Fruit fly (Drosophila melanogaster) whole organism, embryonic: ENCODE data around the gene fwe.

Experiments used
- BEAF-32 ChIP-seq: fragments of 200-800 bp; sonication (Bioruptor generic); optimal IDR thresholded peaks from 3 replicates; lab custom pipeline; 2017; ENCODE audit warnings: missing biosample characterization, missing genetic modification characterization, mild to moderate bottlenecking, moderate library complexity, missing genetic modification reagents
- Blimp-1 ChIP-seq: fragments of 200-800 bp; sonication (Bioruptor generic); optimal IDR thresholded peaks from 3 replicates; lab custom pipeline; 2018; ENCODE audit warnings: missing biosample characterization, missing genetic modification characterization, mild to moderate bottlenecking, moderate library complexity, missing genetic modification reagents
- Bteb2 ChIP-seq: fragments of 200-800 bp; sonication (Bioruptor generic); optimal IDR thresholded peaks from 2 replicates; lab custom pipeline; 2016; ENCODE audit warnings: missing biosample characterization, missing genetic modification characterization
- C15 ChIP-seq: fragments of 200-800 bp; sonication (Bioruptor generic); IDR thresholded peaks from 3 replicates; pipeline ENCODE4 v1.3.6; 2022; ENCODE audit warnings: missing biosample characterization, missing genetic modification characterization
- CG10321 ChIP-seq: fragments of 200-800 bp; sonication (Bioruptor generic); IDR thresholded peaks from 2 replicates; pipeline ENCODE4 v1.3.6; 2022; ENCODE audit warnings: missing biosample characterization, missing genetic modification characterization
- CG10565 ChIP-seq: fragments of 200-800 bp; sonication (Bioruptor generic); optimal IDR thresholded peaks from 3 replicates; lab custom pipeline; 2016; ENCODE audit warnings: missing biosample characterization, mild to moderate bottlenecking, missing genetic modification characterization
- CG10979 ChIP-seq: fragments of 200-800 bp; sonication (Bioruptor generic); optimal IDR thresholded peaks from 2 replicates; lab custom pipeline; 2018; ENCODE audit warnings: missing biosample characterization, mild to moderate bottlenecking, missing genetic modification characterization, moderate library complexity
- CG11696 ChIP-seq: fragments of 200-800 bp; sonication (Bioruptor generic); IDR thresholded peaks from 2 replicates; pipeline ENCODE4 v1.3.6; 2022; ENCODE audit warnings: missing biosample characterization, missing genetic modification characterization
- CG12391 ChIP-seq: fragments of 200-800 bp; sonication (Bioruptor generic); optimal IDR thresholded peaks from 3 replicates; lab custom pipeline; 2018; ENCODE audit warnings: missing biosample characterization, mild to moderate bottlenecking, missing genetic modification characterization, moderate library complexity
- CG14710 ChIP-seq: fragments of 200-800 bp; sonication (Bioruptor generic); optimal IDR thresholded peaks from 3 replicates; lab custom pipeline; 2019; ENCODE audit warnings: missing biosample characterization, mild to moderate bottlenecking, missing genetic modification characterization, moderate library complexity
- CG15073 ChIP-seq: fragments of 200-800 bp; sonication (Bioruptor generic); optimal IDR thresholded peaks from 2 replicates; lab custom pipeline; 2016; ENCODE audit warnings: missing biosample characterization, missing genetic modification characterization
- CG1647 ChIP-seq: fragments of 200-800 bp; sonication (Bioruptor generic); optimal IDR thresholded peaks from 3 replicates; lab custom pipeline; 2016; ENCODE audit warnings: missing biosample characterization, missing genetic modification characterization
- CG18011 ChIP-seq: fragments of 200-800 bp; sonication (Bioruptor generic); optimal IDR thresholded peaks from 2 replicates; lab custom pipeline; 2017; ENCODE audit warnings: missing biosample characterization, missing genetic modification characterization, mild to moderate bottlenecking, moderate library complexity, missing genotype
- CG18619 ChIP-seq: fragments of 200-800 bp; sonication (Bioruptor generic); optimal IDR thresholded peaks from 3 replicates; lab custom pipeline; 2017; ENCODE audit warnings: missing biosample characterization, mild to moderate bottlenecking, missing genetic modification characterization
- CG2120 ChIP-seq: fragments of 200-800 bp; sonication (Bioruptor generic); optimal IDR thresholded peaks from 3 replicates; lab custom pipeline; 2016; ENCODE audit warnings: missing biosample characterization, missing genetic modification characterization
- CG2202 ChIP-seq: fragments of 200-800 bp; sonication (Bioruptor generic); optimal IDR thresholded peaks from 2 replicates; lab custom pipeline; 2018; ENCODE audit warnings: missing biosample characterization, mild to moderate bottlenecking, missing genetic modification characterization
- CG32772 ChIP-seq: fragments of 200-800 bp; sonication (Bioruptor generic); IDR thresholded peaks from 2 replicates; pipeline ENCODE4 v1.3.6; 2022; ENCODE audit warnings: missing biosample characterization, missing genetic modification characterization
- CG3726 ChIP-seq: fragments of 200-800 bp; sonication (Bioruptor generic); IDR thresholded peaks from 3 replicates; pipeline ENCODE4, ENCODE4 v1.3.6; 2022; ENCODE audit warnings: missing biosample characterization, missing genetic modification characterization
- CG3995 ChIP-seq: fragments of 200-800 bp; sonication (Bioruptor generic); optimal IDR thresholded peaks from 3 replicates; lab custom pipeline; 2016; ENCODE audit warnings: missing biosample characterization, missing genetic modification characterization
- CG4730 ChIP-seq: fragments of 200-800 bp; sonication (Bioruptor generic); IDR thresholded peaks from 2 replicates; pipeline ENCODE4 v1.3.6; 2022; ENCODE audit warnings: missing biosample characterization, missing genetic modification characterization
- CG6175 ChIP-seq: fragments of 200-800 bp; sonication (Bioruptor generic); IDR thresholded peaks from 3 replicates; pipeline ENCODE4 v1.3.6; 2022; ENCODE audit warnings: missing biosample characterization, missing genetic modification characterization
- CG6254 ChIP-seq: fragments of 200-800 bp; sonication (Bioruptor generic); optimal IDR thresholded peaks from 3 replicates; lab custom pipeline; 2017; ENCODE audit warnings: mild to moderate bottlenecking, missing biosample characterization, missing genetic modification reagents, missing genetic modification characterization
- CG7928 ChIP-seq: fragments of 200-800 bp; sonication (Bioruptor generic); optimal IDR thresholded peaks from 2 replicates; lab custom pipeline; 2017; ENCODE audit warnings: missing biosample characterization, mild to moderate bottlenecking, missing genetic modification characterization
- CG9437 ChIP-seq: fragments of 200-800 bp; sonication (Bioruptor generic); optimal IDR thresholded peaks from 2 replicates; lab custom pipeline; 2018; ENCODE audit warnings: missing biosample characterization, mild to moderate bottlenecking, missing genetic modification characterization
- CG9876 ChIP-seq: fragments of 200-800 bp; sonication (Bioruptor generic); optimal IDR thresholded peaks from 2 replicates; lab custom pipeline; 2016; ENCODE audit warnings: missing biosample characterization, missing genetic modification characterization
- Dad ChIP-seq: fragments of 200-800 bp; sonication (Bioruptor generic); optimal IDR thresholded peaks from 3 replicates; lab custom pipeline; 2016; ENCODE audit warnings: missing biosample characterization, missing genetic modification characterization
- Dek ChIP-seq: fragments of 200-800 bp; sonication (Bioruptor generic); optimal IDR thresholded peaks from 3 replicates; lab custom pipeline; 2019; ENCODE audit warnings: missing biosample characterization, mild to moderate bottlenecking, missing genetic modification characterization, moderate library complexity
- E2f2 ChIP-seq: fragments of 200-800 bp; sonication (Bioruptor generic); IDR thresholded peaks from 2 replicates; pipeline ENCODE4 v1.3.6; 2022; ENCODE audit warnings: missing biosample characterization, missing genetic modification characterization
- Elba2 ChIP-seq: fragments of 200-800 bp; sonication (Bioruptor generic); optimal IDR thresholded peaks from 3 replicates; lab custom pipeline; 2016; ENCODE audit warnings: missing biosample characterization, missing genetic modification characterization
- GATAe ChIP-seq: fragments of 200-800 bp; sonication (Bioruptor generic); conservative IDR thresholded peaks from 2 replicates; pipeline ENCODE4 v1.3.6; 2022; ENCODE audit warnings: missing biosample characterization, missing genetic modification characterization
- H15 ChIP-seq: fragments of 200-800 bp; sonication (Bioruptor generic); IDR thresholded peaks from 3 replicates; pipeline ENCODE4 v1.3.6; 2022; ENCODE audit warnings: missing biosample characterization, missing genetic modification characterization
- HLH4C ChIP-seq: fragments of 200-800 bp; sonication (Bioruptor generic); IDR thresholded peaks from 3 replicates; pipeline ENCODE4 v1.3.6; 2022; ENCODE audit warnings: missing biosample characterization, missing genetic modification characterization; ENCODE audit not compliant: partially characterized antibody
- Jarid2 ChIP-seq: fragments of 200-800 bp; sonication (Bioruptor generic); optimal IDR thresholded peaks from 3 replicates; lab custom pipeline; 2017; ENCODE audit warnings: mild to moderate bottlenecking, missing biosample characterization, missing genetic modification reagents, missing genetic modification characterization
- Max ChIP-seq: fragments of 200-800 bp; sonication (Bioruptor generic); optimal IDR thresholded peaks from 2 replicates; lab custom pipeline; 2016; ENCODE audit warnings: missing biosample characterization, mild to moderate bottlenecking, missing genetic modification characterization
- NC2β ChIP-seq: fragments of 200-800 bp; sonication (Bioruptor generic); optimal IDR thresholded peaks from 2 replicates; lab custom pipeline; 2016; ENCODE audit warnings: missing biosample characterization, missing genetic modification characterization
- Sry-β ChIP-seq: fragments of 200-800 bp; sonication (Bioruptor generic); optimal IDR thresholded peaks from 2 replicates; lab custom pipeline; 2018; ENCODE audit warnings: missing biosample characterization, mild to moderate bottlenecking, missing genetic modification characterization, moderate library complexity
- ato ChIP-seq: fragments of 200-800 bp; sonication (Bioruptor generic); IDR thresholded peaks from 2 replicates; pipeline ENCODE4 v1.3.6; 2022; ENCODE audit warnings: missing biosample characterization, missing genetic modification characterization; ENCODE audit not compliant: partially characterized antibody
- cato ChIP-seq: fragments of 200-800 bp; sonication (Bioruptor generic); optimal IDR thresholded peaks from 2 replicates; lab custom pipeline; 2016; ENCODE audit warnings: missing biosample characterization, missing genetic modification characterization, borderline replicate concordance
- crp ChIP-seq, 2 experiments: fragments of 200-800 bp; sonication (Bioruptor generic); optimal IDR thresholded peaks; 2 replicates in 1 of 2; 3 replicates in 1 of 2; lab custom pipeline; 2017; ENCODE audit warnings: missing biosample characterization in 2 of 2, missing genetic modification characterization in 2 of 2, mild to moderate bottlenecking in 1 of 2, moderate library complexity in 1 of 2
- dmrt99B ChIP-seq: fragments of 200-800 bp; sonication (Bioruptor generic); optimal IDR thresholded peaks from 2 replicates; lab custom pipeline; 2018; ENCODE audit warnings: missing biosample characterization, mild to moderate bottlenecking, missing genetic modification characterization, moderate library complexity
- fd3F ChIP-seq: fragments of 200-800 bp; sonication (Bioruptor generic); optimal IDR thresholded peaks from 2 replicates; lab custom pipeline; 2018; ENCODE audit warnings: missing biosample characterization, mild to moderate bottlenecking, missing genetic modification characterization, moderate library complexity
- fru ChIP-seq: fragments of >200 bp; optimal IDR thresholded peaks from 2 replicates; lab custom pipeline; 2017
- h ChIP-seq: fragments of >200 bp; optimal IDR thresholded peaks from 2 replicates; lab custom pipeline; 2017
- ind ChIP-seq: fragments of 200-800 bp; sonication (Bioruptor generic); optimal IDR thresholded peaks from 3 replicates; lab custom pipeline; 2016; ENCODE audit warnings: missing biosample characterization, missing genetic modification characterization
- kay ChIP-seq: fragments of 200-800 bp; sonication (Bioruptor generic); optimal IDR thresholded peaks from 2 replicates; lab custom pipeline; 2016; ENCODE audit warnings: missing biosample characterization, missing genetic modification characterization
- seq ChIP-seq: fragments of 200-800 bp; sonication (Bioruptor generic); IDR thresholded peaks from 2 replicates; pipeline ENCODE4 v1.3.6; 2022; ENCODE audit warnings: missing biosample characterization, missing genetic modification characterization
- sima ChIP-seq: fragments of 200-800 bp; sonication (Bioruptor generic); optimal IDR thresholded peaks from 2 replicates; lab custom pipeline; 2016; ENCODE audit warnings: missing biosample characterization, missing genetic modification characterization
- so ChIP-seq: fragments of 200-800 bp; sonication (Bioruptor generic); IDR thresholded peaks from 3 replicates; pipeline ENCODE4 v1.3.6; 2022; ENCODE audit warnings: missing biosample characterization, missing genetic modification characterization
- vvl ChIP-seq: fragments of 200-800 bp; sonication (Bioruptor generic); IDR thresholded peaks from 2 replicates; pipeline ENCODE4 v1.3.6; 2022; ENCODE audit warnings: missing biosample characterization, missing genetic modification characterization
- yki ChIP-seq: fragments of >200 bp; optimal IDR thresholded peaks from 3 replicates; lab custom pipeline; 2018
- zf30C ChIP-seq: fragments of 200-800 bp; sonication (Bioruptor generic); optimal IDR thresholded peaks from 3 replicates; lab custom pipeline; 2018; ENCODE audit warnings: missing biosample characterization, mild to moderate bottlenecking, missing genetic modification characterization

fwe gene

DNA sequence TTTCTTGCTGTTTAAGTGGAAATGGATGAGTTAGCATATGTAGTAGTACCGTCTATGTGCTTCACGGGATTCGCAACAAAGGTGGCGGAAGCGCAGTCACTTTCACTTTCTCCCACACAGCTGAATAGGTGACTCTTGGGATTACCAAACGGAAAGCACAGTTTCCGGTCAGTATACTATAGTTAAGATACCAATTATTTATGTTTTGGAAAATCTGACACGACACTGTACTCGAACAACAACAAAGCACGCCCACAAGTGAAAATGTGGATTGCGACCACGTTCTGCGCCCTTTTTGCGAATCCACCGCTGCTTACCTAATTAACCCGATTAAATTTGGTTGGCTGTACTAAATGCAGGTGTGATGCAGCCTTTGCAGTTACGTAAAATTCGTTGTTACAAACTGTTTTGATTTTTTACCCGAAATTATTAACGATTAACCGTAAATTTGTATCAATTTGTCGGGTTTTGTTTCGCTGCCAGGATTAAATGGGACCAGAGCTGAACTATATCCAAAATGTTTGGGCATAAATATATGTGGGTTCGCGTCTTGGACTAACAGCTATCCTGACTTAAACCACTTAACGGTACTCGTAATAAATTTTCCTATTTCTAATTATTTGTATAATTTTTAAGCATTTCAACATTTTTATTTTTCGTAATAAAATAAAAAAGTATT is 18.8 kb upstream of the fwe start, which contains the start of gene CG18081 (continued):
- TF ChIP-seq sima (no peak), zf30C (GFP tag; lab: Kevin White, UChicago) (no peak), Dad (GFP tag; lab: Kevin White, UChicago) (no peak), CG2202 (no peak), CG7928 (no peak), CG10565 (GFP tag; lab: Kevin White, UChicago) (no peak), CG2120 (GFP tag; lab: Kevin White, UChicago) (no peak), CG12391 (tag; lab: Kevin White, UChicago) (peak; percentile 2), CG9876 (GFP tag; lab: Kevin White, UChicago) (no peak), Jarid2 (GFP tag; lab: Kevin White, UChicago) (no peak), CG18619 (GFP tag; lab: Kevin White, UChicago) (no peak), CG18011 (GFP tag; lab: Kevin White, UChicago) (no peak), CG32772 (GFP tag; lab: Robert Waterston, UW) (no peak), dmrt99B (tag; lab: Kevin White, UChicago) (no peak), CG10321 (GFP tag; lab: Robert Waterston, UW) (no peak), Elba2 (GFP tag; lab: Kevin White, UChicago) (no peak), E2f2 (GFP tag; lab: Robert Waterston, UW) (peak; percentile 22; the same call in 1 of the 2 replicates), yki (no peak), BEAF-32 (GFP tag; lab: Kevin White, UChicago) (peak; percentile 36), C15 (GFP tag; lab: Robert Waterston, UW) (no peak), cato (GFP tag; lab: Kevin White, UChicago) (no peak), Sry-β (no peak), Dek (no peak), CG14710 (tag; lab: Kevin White, UChicago) (peak; percentile 49), h (lab: Kevin White, UChicago) (no peak), kay (GFP tag; lab: Kevin White, UChicago) (no peak), crp (GFP tag; optimal IDR thresholded peaks at IDR 0.05; lab: Kevin White, UChicago) (peak in 1 of 2 experiments; percentile 27), CG6254 (GFP tag; lab: Kevin White, UChicago) (no peak), fru (lab: Kevin White, UChicago) (no peak), Bteb2 (no peak), H15 (no peak), CG4730 (GFP tag; lab: Robert Waterston, UW) (no peak), vvl (GFP tag; lab: Robert Waterston, UW) (no peak), Max (GFP tag; lab: Kevin White, UChicago) (no peak), ind (GFP tag; lab: Kevin White, UChicago) (no peak), CG3995 (GFP tag; lab: Kevin White, UChicago) (peak; percentile 0), CG9437 (peak; percentile 84), NC2β (GFP tag; lab: Kevin White, UChicago) (no peak), CG10979 (no peak), HLH4C (GFP tag; lab: Robert Waterston, UW) (no peak), CG15073 (GFP tag; lab: Kevin White, UChicago) (no peak), CG11696 (GFP tag; lab: Robert Waterston, UW) (no peak), seq (GFP tag; lab: Robert Waterston, UW) (no peak), Blimp-1 (GFP tag; lab: Kevin White, UChicago) (peak; percentile 66), ato (GFP tag; lab: Robert Waterston, UW) (no peak), CG1647 (GFP tag; lab: Kevin White, UChicago) (no peak), CG3726 (GFP tag; lab: Robert Waterston, UW) (no peak), so (GFP tag; lab: Robert Waterston, UW) (no peak), fd3F (GFP tag; lab: Kevin White, UChicago) (no peak), CG6175 (GFP tag; lab: Robert Waterston, UW) (no peak), GATAe (GFP tag; lab: Robert Waterston, UW) (no peak)
